Fruit fly (Drosophila melanogaster): ENCODE measurements around the gene Jhbp12.

Gene Jhbp12

DNA sequence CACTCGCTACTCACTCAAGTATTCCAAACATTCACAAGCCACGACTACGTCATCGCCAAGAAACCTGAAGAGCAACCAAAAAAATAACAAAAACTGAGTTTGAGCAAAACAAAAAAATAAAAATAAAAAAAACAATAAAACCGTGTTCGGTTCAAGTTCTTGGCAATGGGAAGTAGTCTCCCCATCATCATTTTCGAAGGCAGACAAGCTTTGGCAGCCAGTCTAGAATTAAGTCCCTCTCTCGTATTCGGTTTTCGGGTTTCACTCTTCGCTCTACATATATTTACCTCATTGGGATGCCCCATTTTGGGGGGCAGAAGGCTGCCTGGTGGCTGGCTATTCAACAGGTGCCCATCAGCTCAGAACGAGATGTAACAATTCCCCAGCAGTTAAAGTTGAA, 25.2 kb downstream of the Jhbp12 start:
- peak; percentile 81 for TF ChIP-seq CG15710 (tag; optimal IDR thresholded peaks at IDR 0.05)
- peak; percentile 80 for TF ChIP-seq CG8159 (tag; optimal IDR thresholded peaks at IDR 0.05)
- peak; percentile 49 for TF ChIP-seq CG9948 (tag; optimal IDR thresholded peaks at IDR 0.05)
- TF ChIP-seq Ets98B (GFP tag; IDR thresholded peaks at IDR 0.05), result no peak
- no peak for TF ChIP-seq fd96Ca (GFP tag; IDR thresholded peaks at IDR 0.05)
- TF ChIP-seq EcR (GFP tag; optimal IDR thresholded peaks at IDR 0.05), result peak; percentile 65
- TF ChIP-seq CG4496 (GFP tag; IDR thresholded peaks at IDR 0.05), result no peak
- no peak for TF ChIP-seq CG8301 (tag; optimal IDR thresholded peaks at IDR 0.05)
- TF ChIP-seq D1 (tag; optimal IDR thresholded peaks at IDR 0.05), result no peak
- TF ChIP-seq gl (tag; optimal IDR thresholded peaks at IDR 0.05), result peak; percentile 94
- no peak for TF ChIP-seq CG10348 (GFP tag; IDR thresholded peaks at IDR 0.05)
- peak; percentile 65 for TF ChIP-seq CG12605 (GFP tag; IDR thresholded peaks at IDR 0.05)
- peak; percentile 79 for TF ChIP-seq CG34367 (tag; optimal IDR thresholded peaks at IDR 0.05)
- peak; percentile 71 for TF ChIP-seq Pif1B (GFP tag; optimal IDR thresholded peaks at IDR 0.05)
- TF ChIP-seq rn (GFP tag; IDR thresholded peaks at IDR 0.05), result no peak
- peak; percentile 30 for TF ChIP-seq Snoo (tag; optimal IDR thresholded peaks at IDR 0.05)
- TF ChIP-seq CG17806 (tag; optimal IDR thresholded peaks at IDR 0.05), result peak; percentile 65
- TF ChIP-seq Pif1A (GFP tag; optimal IDR thresholded peaks at IDR 0.05), result peak; percentile 79
- no peak for TF ChIP-seq CG13204 (GFP tag; optimal IDR thresholded peaks at IDR 0.05)

- TF ChIP-seq CG8301 (tag; optimal IDR thresholded peaks at IDR 0.05), result no peak
- TF ChIP-seq CG14655 (GFP tag; optimal IDR thresholded peaks at IDR 0.05), result no peak
- TF ChIP-seq D1 (tag; optimal IDR thresholded peaks at IDR 0.05), result no peak
- no peak for TF ChIP-seq CG13204 (GFP tag; optimal IDR thresholded peaks at IDR 0.05)
- TF ChIP-seq CG15710 (tag; optimal IDR thresholded peaks at IDR 0.05), result no peak
- no peak for TF ChIP-seq fd96Ca (GFP tag; IDR thresholded peaks at IDR 0.05)
- no peak for TF ChIP-seq CG9948 (tag; optimal IDR thresholded peaks at IDR 0.05)
- no peak for TF ChIP-seq CG32121 (GFP tag; IDR thresholded peaks at IDR 0.05)
- no peak for TF ChIP-seq Snoo (tag; optimal IDR thresholded peaks at IDR 0.05)
- TF ChIP-seq CG8159 (tag; optimal IDR thresholded peaks at IDR 0.05), result no peak
- TF ChIP-seq gl (tag; optimal IDR thresholded peaks at IDR 0.05), result no peak
Measured at dm6 chr3R:24550802-24551391, 26.3 kb downstream of the Jhbp12 start.

DNA sequence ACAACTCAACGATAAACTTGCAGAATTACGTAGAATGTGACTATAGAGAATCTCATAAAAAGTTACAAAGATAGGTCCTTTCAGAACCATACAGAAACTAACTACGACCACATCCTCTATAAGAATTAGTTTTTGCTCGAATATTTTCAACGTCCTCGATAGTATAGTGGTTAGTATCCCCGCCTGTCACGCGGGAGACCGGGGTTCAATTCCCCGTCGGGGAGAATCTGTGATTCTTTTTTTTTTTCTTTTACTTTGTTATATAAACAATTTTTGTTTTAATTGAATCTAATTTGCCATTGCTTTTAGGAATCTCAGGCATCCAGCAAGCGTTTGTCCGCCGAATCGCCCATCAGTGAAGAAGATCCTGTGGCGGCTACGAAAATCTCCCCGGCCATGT, 30.6 kb downstream of the Jhbp12 start:
- TF ChIP-seq fd96Ca (GFP tag; IDR thresholded peaks at IDR 0.05), result no peak
- TF ChIP-seq CG8159 (tag; optimal IDR thresholded peaks at IDR 0.05), result no peak
- no peak for TF ChIP-seq CG10348 (GFP tag; IDR thresholded peaks at IDR 0.05)
- TF ChIP-seq Ets98B (GFP tag; IDR thresholded peaks at IDR 0.05), result no peak
- TF ChIP-seq CG4496 (GFP tag; IDR thresholded peaks at IDR 0.05), result no peak
- no peak for TF ChIP-seq CG12605 (GFP tag; IDR thresholded peaks at IDR 0.05)
- no peak for TF ChIP-seq rn (GFP tag; IDR thresholded peaks at IDR 0.05)
- TF ChIP-seq Snoo (tag; optimal IDR thresholded peaks at IDR 0.05), result no peak
- no peak for TF ChIP-seq CG32121 (GFP tag; IDR thresholded peaks at IDR 0.05)
- no peak for TF ChIP-seq CG14655 (GFP tag; optimal IDR thresholded peaks at IDR 0.05)
- no peak for TF ChIP-seq CG34367 (tag; optimal IDR thresholded peaks at IDR 0.05)
- TF ChIP-seq Pif1A (GFP tag; optimal IDR thresholded peaks at IDR 0.05), result no peak
- TF ChIP-seq CG13204 (GFP tag; optimal IDR thresholded peaks at IDR 0.05), result no peak

DNA sequence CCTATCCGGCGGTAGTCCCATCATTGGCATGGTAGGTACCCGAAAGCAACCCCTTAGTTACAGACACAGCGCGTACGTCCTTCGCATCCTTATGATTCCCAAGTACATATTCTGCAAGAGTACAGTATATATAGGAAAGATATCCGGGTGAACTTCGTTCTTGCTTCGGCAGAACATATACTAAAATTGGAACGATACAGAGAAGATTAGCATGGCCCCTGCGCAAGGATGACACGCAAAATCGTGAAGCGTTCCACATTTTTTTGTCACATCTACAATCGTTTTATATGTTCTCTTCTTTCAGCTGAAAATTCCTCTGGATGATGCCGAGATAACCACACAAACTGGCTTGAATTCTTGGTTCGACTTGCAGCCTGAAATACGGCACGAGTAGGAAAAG, 31.3 kb downstream of the Jhbp12 start:
- TF ChIP-seq CG34367 (tag; optimal IDR thresholded peaks at IDR 0.05) (no peak), Snoo (tag; optimal IDR thresholded peaks at IDR 0.05) (no peak), CG10348 (GFP tag; IDR thresholded peaks at IDR 0.05) (no peak), CG13204 (GFP tag; optimal IDR thresholded peaks at IDR 0.05) (no peak), Pif1A (GFP tag; optimal IDR thresholded peaks at IDR 0.05) (no peak), Pif1B (GFP tag; optimal IDR thresholded peaks at IDR 0.05) (no peak), CG4496 (GFP tag; IDR thresholded peaks at IDR 0.05) (no peak), CG9948 (tag; optimal IDR thresholded peaks at IDR 0.05) (no peak), CG14655 (GFP tag; optimal IDR thresholded peaks at IDR 0.05) (no peak), CG15710 (tag; optimal IDR thresholded peaks at IDR 0.05) (no peak), CG8301 (tag; optimal IDR thresholded peaks at IDR 0.05) (no peak), EcR (GFP tag; optimal IDR thresholded peaks at IDR 0.05) (no peak), D1 (tag; optimal IDR thresholded peaks at IDR 0.05) (no peak)

DNA sequence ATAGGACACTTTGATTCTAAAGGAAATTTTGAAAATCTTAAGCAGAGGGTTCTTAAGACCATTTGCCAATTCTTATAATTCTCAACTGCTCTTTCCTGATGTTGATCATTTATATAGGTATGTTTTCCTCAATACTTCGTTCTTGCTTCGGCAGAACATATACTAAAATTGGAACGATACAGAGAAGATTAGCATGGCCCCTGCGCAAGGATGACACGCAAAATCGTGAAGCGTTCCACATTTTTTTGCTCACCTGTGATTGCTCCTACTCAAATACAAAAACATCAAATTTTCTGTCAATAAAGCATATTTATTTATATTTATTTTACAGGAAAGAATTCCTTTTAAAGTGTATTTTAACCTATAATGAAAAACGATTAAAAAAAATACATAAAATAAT, 32.0 kb downstream of the Jhbp12 start:
- no peak for TF ChIP-seq CG34367 (tag; optimal IDR thresholded peaks at IDR 0.05)
- no peak for TF ChIP-seq CG12605 (GFP tag; IDR thresholded peaks at IDR 0.05)
- TF ChIP-seq CG13204 (GFP tag; optimal IDR thresholded peaks at IDR 0.05), result no peak
- TF ChIP-seq CG32121 (GFP tag; IDR thresholded peaks at IDR 0.05), result no peak
- TF ChIP-seq EcR (GFP tag; optimal IDR thresholded peaks at IDR 0.05), result no peak

DNA sequence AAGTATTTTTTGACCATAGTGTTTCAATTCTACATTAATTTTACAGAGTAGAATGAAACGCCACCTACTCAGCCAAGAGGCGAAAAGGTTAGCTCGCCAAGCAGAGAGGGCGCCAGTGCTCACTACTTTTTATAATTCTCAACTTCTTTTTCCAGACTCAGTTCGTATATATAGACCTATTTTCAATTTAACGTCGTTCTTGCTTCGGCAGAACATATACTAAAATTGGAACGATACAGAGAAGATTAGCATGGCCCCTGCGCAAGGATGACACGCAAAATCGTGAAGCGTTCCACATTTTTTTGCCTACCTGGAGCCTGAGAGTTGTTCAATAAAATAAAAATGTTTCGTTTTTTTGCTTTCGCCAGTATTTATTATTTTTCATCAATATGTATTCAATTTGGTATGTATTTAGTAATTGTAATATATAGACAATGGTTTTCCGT, 32.4 kb downstream of the Jhbp12 start:
- TF ChIP-seq CG9948 (tag; optimal IDR thresholded peaks at IDR 0.05), result no peak
- TF ChIP-seq Snoo (tag; optimal IDR thresholded peaks at IDR 0.05), result peak; percentile 9
- peak; percentile 13 for TF ChIP-seq CG17806 (tag; optimal IDR thresholded peaks at IDR 0.05)

All from whole organism, pupa.